Fruit fly (Drosophila melanogaster) whole organism, embryonic: ENCODE results near the gene wit.

Experiments used
- Atf6 ChIP-seq: fragments of 200-800 bp; sonication (Bioruptor generic); IDR thresholded peaks from 2 replicates; pipeline ENCODE4 v1.3.6; 2022; ENCODE audit warnings: missing biosample characterization, missing genetic modification characterization
- Bteb2 ChIP-seq: fragments of 200-800 bp; sonication (Bioruptor generic); optimal IDR thresholded peaks from 2 replicates; lab custom pipeline; 2016; ENCODE audit warnings: missing biosample characterization, missing genetic modification characterization
- C15 ChIP-seq: fragments of 200-800 bp; sonication (Bioruptor generic); IDR thresholded peaks from 3 replicates; pipeline ENCODE4 v1.3.6; 2022; ENCODE audit warnings: missing biosample characterization, missing genetic modification characterization
- CG10209 ChIP-seq: fragments of 200-800 bp; sonication (Bioruptor generic); optimal IDR thresholded peaks from 3 replicates; lab custom pipeline; 2017; ENCODE audit warnings: missing biosample characterization, mild to moderate bottlenecking, missing genetic modification characterization, missing genetic modification reagents
- CG10321 ChIP-seq: fragments of 200-800 bp; sonication (Bioruptor generic); IDR thresholded peaks from 2 replicates; pipeline ENCODE4 v1.3.6; 2022; ENCODE audit warnings: missing biosample characterization, missing genetic modification characterization
- CG10959 ChIP-seq: fragments of 200-800 bp; sonication (Bioruptor generic); IDR thresholded peaks from 2 replicates; pipeline ENCODE4 v1.3.6; 2022; ENCODE audit warnings: missing biosample characterization, missing genetic modification characterization
- CG1233 ChIP-seq: fragments of 200-800 bp; sonication (Bioruptor generic); optimal IDR thresholded peaks from 4 replicates; lab custom pipeline; 2018; ENCODE audit warnings: missing biosample characterization, mild to moderate bottlenecking, missing genetic modification characterization
- CG13123 ChIP-seq: fragments of 200-800 bp; sonication (Bioruptor generic); optimal IDR thresholded peaks from 2 replicates; lab custom pipeline; 2016; ENCODE audit warnings: missing biosample characterization, missing genetic modification characterization
- CG13894 ChIP-seq: fragments of 200-800 bp; sonication (Bioruptor generic); optimal IDR thresholded peaks from 3 replicates; lab custom pipeline; 2018; ENCODE audit warnings: missing biosample characterization, mild to moderate bottlenecking, missing genetic modification characterization, moderate library complexity
- CG17186 ChIP-seq: fragments of 200-800 bp; sonication (Bioruptor generic); optimal IDR thresholded peaks from 3 replicates; lab custom pipeline; 2017; ENCODE audit warnings: missing biosample characterization, missing genetic modification reagents, missing genetic modification characterization
- CG17359 ChIP-seq: fragments of 200-800 bp; sonication (Bioruptor generic); optimal IDR thresholded peaks from 3 replicates; lab custom pipeline; 2018; ENCODE audit warnings: missing biosample characterization, mild to moderate bottlenecking, missing genetic modification characterization, moderate library complexity
- CG2129 ChIP-seq: fragments of 200-800 bp; sonication (Bioruptor generic); IDR thresholded peaks from 2 replicates; pipeline ENCODE4 v1.3.6; 2022; ENCODE audit warnings: missing biosample characterization, missing genetic modification characterization; ENCODE audit not compliant: partially characterized antibody
- CG2199 ChIP-seq: fragments of 200-800 bp; sonication (Bioruptor generic); IDR thresholded peaks from 3 replicates; pipeline ENCODE4 v1.3.6; 2022; ENCODE audit warnings: missing biosample characterization, missing genetic modification characterization
- CG2202 ChIP-seq: fragments of 200-800 bp; sonication (Bioruptor generic); optimal IDR thresholded peaks from 2 replicates; lab custom pipeline; 2018; ENCODE audit warnings: missing biosample characterization, mild to moderate bottlenecking, missing genetic modification characterization
- CG31388 ChIP-seq: fragments of 200-800 bp; sonication (Bioruptor generic); optimal IDR thresholded peaks from 2 replicates; lab custom pipeline; 2016; ENCODE audit warnings: missing biosample characterization, missing genetic modification characterization
- CG34376 ChIP-seq: fragments of 200-800 bp; sonication (Bioruptor generic); optimal IDR thresholded peaks from 2 replicates; lab custom pipeline; 2018; ENCODE audit warnings: missing biosample characterization, mild to moderate bottlenecking, missing genetic modification characterization
- CG6683 ChIP-seq: fragments of 200-800 bp; sonication (Bioruptor generic); optimal IDR thresholded peaks from 2 replicates; lab custom pipeline; 2017; ENCODE audit warnings: missing biosample characterization, mild to moderate bottlenecking, missing genetic modification characterization, missing genetic modification reagents
- CG7928 ChIP-seq: fragments of 200-800 bp; sonication (Bioruptor generic); optimal IDR thresholded peaks from 2 replicates; lab custom pipeline; 2017; ENCODE audit warnings: missing biosample characterization, mild to moderate bottlenecking, missing genetic modification characterization
- CHES-1-like ChIP-seq: fragments of 200-800 bp; sonication (Bioruptor generic); optimal IDR thresholded peaks from 2 replicates; lab custom pipeline; 2016; ENCODE audit warnings: missing biosample characterization, missing genetic modification characterization
- ERR ChIP-seq: fragments of 200-800 bp; sonication (Bioruptor generic); optimal IDR thresholded peaks from 2 replicates; lab custom pipeline; 2016; ENCODE audit warnings: missing biosample characterization, missing genetic modification characterization
- Ets97D ChIP-seq: fragments of 200-800 bp; sonication (Bioruptor generic); optimal IDR thresholded peaks from 3 replicates; lab custom pipeline; 2016; ENCODE audit warnings: missing biosample characterization, missing genetic modification characterization
- GATAe ChIP-seq: fragments of 200-800 bp; sonication (Bioruptor generic); conservative IDR thresholded peaks from 2 replicates; pipeline ENCODE4 v1.3.6; 2022; ENCODE audit warnings: missing biosample characterization, missing genetic modification characterization
- Hand ChIP-seq: fragments of 200-800 bp; sonication (Bioruptor generic); optimal IDR thresholded peaks from 2 replicates; lab custom pipeline; 2017; ENCODE audit warnings: mild to moderate bottlenecking, missing biosample characterization, missing genetic modification reagents, missing genetic modification characterization
- Hmx ChIP-seq: fragments of 200-800 bp; sonication (Bioruptor generic); optimal IDR thresholded peaks from 2 replicates; lab custom pipeline; 2016; ENCODE audit warnings: missing biosample characterization, missing genetic modification characterization
- MESR4 ChIP-seq: fragments of 200-800 bp; sonication (Bioruptor generic); optimal IDR thresholded peaks from 2 replicates; lab custom pipeline; 2018; ENCODE audit warnings: missing biosample characterization, mild to moderate bottlenecking, missing genetic modification characterization, moderate library complexity
- Mrtf ChIP-seq: fragments of 200-800 bp; sonication (Bioruptor generic); IDR thresholded peaks from 3 replicates; pipeline ENCODE4 v1.3.6; 2022; ENCODE audit warnings: missing biosample characterization, missing genetic modification characterization
- Optix ChIP-seq: fragments of 200-800 bp; sonication (Bioruptor generic); IDR thresholded peaks from 3 replicates; pipeline ENCODE4 v1.3.6; 2022; ENCODE audit warnings: missing biosample characterization, missing genetic modification characterization
- Poxn ChIP-seq: fragments of 200-800 bp; sonication (Bioruptor generic); IDR thresholded peaks from 2 replicates; pipeline ENCODE4 v1.3.6; 2022; ENCODE audit warnings: missing biosample characterization, missing genetic modification characterization
- Sox100B ChIP-seq: fragments of 200-800 bp; sonication (Bioruptor generic); optimal IDR thresholded peaks from 3 replicates; lab custom pipeline; 2018; ENCODE audit warnings: missing biosample characterization, mild to moderate bottlenecking, missing genetic modification characterization
- Spps ChIP-seq: fragments of 200-800 bp; sonication (Bioruptor generic); optimal IDR thresholded peaks from 2 replicates; lab custom pipeline; 2018; ENCODE audit warnings: missing biosample characterization, mild to moderate bottlenecking, missing genetic modification characterization
- TFAM ChIP-seq: fragments of 200-800 bp; sonication (Bioruptor generic); optimal IDR thresholded peaks from 2 replicates; lab custom pipeline; 2017; ENCODE audit warnings: missing biosample characterization, missing genetic modification characterization, inconsistent platforms
- Xrp1 ChIP-seq: fragments of 200-800 bp; sonication (Bioruptor generic); IDR thresholded peaks from 2 replicates; pipeline ENCODE4 v1.3.6; 2022; ENCODE audit warnings: missing biosample characterization, missing genetic modification characterization
- ase ChIP-seq: fragments of 200-800 bp; sonication (Bioruptor generic); IDR thresholded peaks from 3 replicates; pipeline ENCODE4 v1.3.6; 2022; ENCODE audit warnings: missing biosample characterization, missing genetic modification characterization
- az2 ChIP-seq: fragments of 200-800 bp; sonication (Bioruptor generic); optimal IDR thresholded peaks from 3 replicates; lab custom pipeline; 2016; ENCODE audit warnings: missing biosample characterization, missing genetic modification characterization
- corto ChIP-seq: fragments of 200-800 bp; sonication (Bioruptor generic); optimal IDR thresholded peaks from 2 replicates; lab custom pipeline; 2016; ENCODE audit warnings: missing biosample characterization, mild to moderate bottlenecking, missing genetic modification characterization, moderate library complexity
- fd3F ChIP-seq: fragments of 200-800 bp; sonication (Bioruptor generic); optimal IDR thresholded peaks from 2 replicates; lab custom pipeline; 2018; ENCODE audit warnings: missing biosample characterization, mild to moderate bottlenecking, missing genetic modification characterization, moderate library complexity
- ftz-f1 ChIP-seq: fragments of 200-800 bp; sonication (Bioruptor generic); optimal IDR thresholded peaks from 2 replicates; lab custom pipeline; 2016; ENCODE audit warnings: missing biosample characterization, missing genetic modification characterization
- gcm2 ChIP-seq: fragments of 200-800 bp; sonication (Bioruptor generic); optimal IDR thresholded peaks from 2 replicates; lab custom pipeline; 2016; ENCODE audit warnings: missing biosample characterization, missing genetic modification characterization
- knrl ChIP-seq: fragments of 200-800 bp; sonication (Bioruptor generic); IDR thresholded peaks from 3 replicates; pipeline ENCODE4 v1.3.6; 2022; ENCODE audit warnings: missing biosample characterization, missing genetic modification characterization; ENCODE audit not compliant: partially characterized antibody
- lilli ChIP-seq: fragments of 200-800 bp; sonication (Bioruptor generic); optimal IDR thresholded peaks from 3 replicates; lab custom pipeline; 2016; ENCODE audit warnings: missing biosample characterization, missing genetic modification characterization
- lov ChIP-seq, 2 experiments: fragments of 200-800 bp in 1 of 2; fragments of >200 bp in 1 of 2; sonication (Bioruptor generic) in 1 of 2; IDR thresholded peaks in 1 of 2; optimal IDR thresholded peaks in 1 of 2; 2 replicates in 1 of 2; 3 replicates in 1 of 2; pipeline versions ENCODE4 v1.3.6 to Lab custom; 2017 to 2022; ENCODE audit warnings: missing biosample characterization in 1 of 2, missing genetic modification characterization in 1 of 2
- prd ChIP-seq, 3 experiments: fragments of >200 bp in 2 of 3; fragments of 200-800 bp in 1 of 3; sonication (Bioruptor generic) in 1 of 3; optimal IDR thresholded peaks in 2 of 3; IDR thresholded peaks in 1 of 3; 2 replicates in 2 of 3; 3 replicates in 1 of 3; pipeline versions ENCODE4 v1.3.6 to Lab custom; 2017 to 2022; ENCODE audit warnings: missing biosample characterization in 1 of 3, missing genetic modification characterization in 1 of 3
- rib ChIP-seq: fragments of 200-800 bp; sonication (Bioruptor generic); IDR thresholded peaks from 2 replicates; pipeline ENCODE4 v1.3.6; 2022; ENCODE audit warnings: missing biosample characterization, missing genetic modification characterization
- sens ChIP-seq: fragments of 200-800 bp; sonication (Bioruptor generic); peaks from one replicate; lab custom pipeline; 2016; ENCODE audit warnings: missing biosample characterization, missing genetic modification characterization
- slbo ChIP-seq: fragments of 200-800 bp; sonication (Bioruptor generic); IDR thresholded peaks from 2 replicates; pipeline ENCODE4 v1.3.6; 2022; ENCODE audit warnings: missing biosample characterization, missing genetic modification characterization
- stwl ChIP-seq: fragments of 200-800 bp; sonication (Bioruptor generic); optimal IDR thresholded peaks from 3 replicates; lab custom pipeline; 2018; ENCODE audit warnings: missing biosample characterization, mild to moderate bottlenecking, missing genetic modification characterization, moderate library complexity
- usp ChIP-seq: fragments of >200 bp; optimal IDR thresholded peaks from 2 replicates; lab custom pipeline; 2017; ENCODE audit warnings: missing biosample characterization, missing genetic modification characterization
- vnd ChIP-seq: fragments of 200-800 bp; sonication (Bioruptor generic); IDR thresholded peaks from 3 replicates; pipeline ENCODE4 v1.3.6; 2022; ENCODE audit warnings: missing biosample characterization, missing genetic modification characterization; ENCODE audit not compliant: partially characterized antibody
- vvl ChIP-seq: fragments of 200-800 bp; sonication (Bioruptor generic); IDR thresholded peaks from 2 replicates; pipeline ENCODE4 v1.3.6; 2022; ENCODE audit warnings: missing biosample characterization, missing genetic modification characterization
- yki ChIP-seq: fragments of >200 bp; optimal IDR thresholded peaks from 3 replicates; lab custom pipeline; 2018

The wit gene

dm6 chr3L:4108844-4109494 is 37.5 kb upstream of the wit start (continued):
- TF ChIP-seq Atf6 (GFP tag; lab: Robert Waterston, UW) (peak; percentile 67), CG10209 (peak; percentile 80), GATAe (GFP tag; lab: Robert Waterston, UW) (no peak), CG34376 (GFP tag; lab: Kevin White, UChicago) (peak; percentile 22), prd (optimal IDR thresholded peaks at IDR 0.05; lab: Kevin White, UChicago) (no peak), prd (GFP tag; IDR thresholded peaks at IDR 0.05; lab: Robert Waterston, UW) (peak; percentile 71), ERR (GFP tag; lab: Kevin White, UChicago) (no peak), CG10321 (GFP tag; lab: Robert Waterston, UW) (no peak), C15 (GFP tag; lab: Robert Waterston, UW) (no peak), Poxn (no peak), lov (optimal IDR thresholded peaks at IDR 0.05; lab: Kevin White, UChicago) (no peak), lov (GFP tag; IDR thresholded peaks at IDR 0.05; lab: Robert Waterston, UW) (0 out of 3 replicates have a peak, but pooled peaks have one; percentile 30), stwl (tag; lab: Kevin White, UChicago) (no peak), lilli (GFP tag; lab: Kevin White, UChicago) (peak; percentile 80), Xrp1 (GFP tag; lab: Robert Waterston, UW) (peak; percentile 81), MESR4 (GFP tag; lab: Kevin White, UChicago) (no peak), CG13894 (tag; lab: Kevin White, UChicago) (peak; percentile 6), Sox100B (peak; percentile 85), ftz-f1 (GFP tag; lab: Kevin White, UChicago) (no peak), az2 (GFP tag; lab: Kevin White, UChicago) (peak; percentile 76), CG31388 (peak; percentile 3), Optix (GFP tag; lab: Robert Waterston, UW) (peak; percentile 15; the same call in 1 of the 3 replicates), ase (GFP tag; lab: Robert Waterston, UW) (no peak), rib (no peak), slbo (GFP tag; lab: Robert Waterston, UW) (peak; percentile 65), Bteb2 (peak; percentile 63), CHES-1-like (GFP tag; lab: Kevin White, UChicago) (peak; percentile 38), corto (GFP tag; lab: Kevin White, UChicago) (no peak), CG6683 (GFP tag; lab: Kevin White, UChicago) (peak; percentile 60), CG2129 (no peak), vnd (no peak), CG2202 (tag; lab: Kevin White, UChicago) (peak; percentile 48), CG7928 (GFP tag; lab: Kevin White, UChicago) (no peak), Hand (GFP tag; lab: Kevin White, UChicago) (peak; percentile 53), sens (peak; percentile 97), Ets97D (GFP tag; lab: Kevin White, UChicago) (peak; percentile 38), Hmx (GFP tag; lab: Kevin White, UChicago) (peak; percentile 52), CG1233 (GFP tag; lab: Kevin White, UChicago) (peak; percentile 80), gcm2 (GFP tag; lab: Kevin White, UChicago) (no peak), CG10959 (GFP tag; lab: Robert Waterston, UW) (no peak), usp (GFP tag; lab: Kevin White, UChicago) (no peak), yki (lab: Kevin White, UChicago) (no peak), CG17186 (GFP tag; lab: Kevin White, UChicago) (peak; percentile 42), CG17359 (tag; lab: Kevin White, UChicago) (peak; percentile 73), CG13123 (GFP tag; lab: Kevin White, UChicago) (peak; percentile 50), fd3F (GFP tag; lab: Kevin White, UChicago) (peak; percentile 32), Mrtf (GFP tag; lab: Robert Waterston, UW) (peak; percentile 58; the same call in 2 of the 3 replicates), CG2199 (GFP tag; lab: Robert Waterston, UW) (no peak), Spps (peak; percentile 28), knrl (GFP tag; lab: Robert Waterston, UW) (no peak), TFAM (GFP tag; lab: Kevin White, UChicago) (no peak), vvl (GFP tag; lab: Robert Waterston, UW) (peak; percentile 66)
